Fruit fly (Drosophila melanogaster) whole organism, embryonic: Measurements from ENCODE around the gene CG6330.

ENCODE experiments used
- Blimp-1 ChIP-seq: fragments of 200-800 bp; sonication (Bioruptor generic); optimal IDR thresholded peaks from 3 replicates; lab custom pipeline; 2018; ENCODE audit warnings: missing biosample characterization, missing genetic modification characterization, mild to moderate bottlenecking, moderate library complexity, missing genetic modification reagents
- CG10462 ChIP-seq: fragments of 200-800 bp; sonication (Bioruptor generic); optimal IDR thresholded peaks from 2 replicates; lab custom pipeline; 2016; ENCODE audit warnings: missing biosample characterization, missing genetic modification characterization
- CG10979 ChIP-seq: fragments of 200-800 bp; sonication (Bioruptor generic); optimal IDR thresholded peaks from 2 replicates; lab custom pipeline; 2018; ENCODE audit warnings: missing biosample characterization, mild to moderate bottlenecking, missing genetic modification characterization, moderate library complexity
- CG13624 ChIP-seq: fragments of 200-800 bp; sonication (Bioruptor generic); optimal IDR thresholded peaks from 2 replicates; lab custom pipeline; 2016; ENCODE audit warnings: missing biosample characterization, missing genetic modification characterization
- CG15073 ChIP-seq: fragments of 200-800 bp; sonication (Bioruptor generic); optimal IDR thresholded peaks from 2 replicates; lab custom pipeline; 2016; ENCODE audit warnings: missing biosample characterization, missing genetic modification characterization
- CG1647 ChIP-seq: fragments of 200-800 bp; sonication (Bioruptor generic); optimal IDR thresholded peaks from 3 replicates; lab custom pipeline; 2016; ENCODE audit warnings: missing biosample characterization, missing genetic modification characterization
- CG17612 ChIP-seq: fragments of 200-800 bp; sonication (Bioruptor generic); IDR thresholded peaks from 2 replicates; pipeline ENCODE4 v1.3.6; 2022; ENCODE audit warnings: missing biosample characterization, missing genetic modification characterization
- CG1832 ChIP-seq: fragments of 200-800 bp; sonication (Bioruptor generic); optimal IDR thresholded peaks from 2 replicates; lab custom pipeline; 2017; ENCODE audit warnings: missing biosample characterization, mild to moderate bottlenecking, missing genetic modification characterization, inconsistent platforms
- CG2202 ChIP-seq: fragments of 200-800 bp; sonication (Bioruptor generic); optimal IDR thresholded peaks from 2 replicates; lab custom pipeline; 2018; ENCODE audit warnings: missing biosample characterization, mild to moderate bottlenecking, missing genetic modification characterization
- CG30403 ChIP-seq: fragments of 200-800 bp; sonication (Bioruptor generic); optimal IDR thresholded peaks from 3 replicates; lab custom pipeline; 2016; ENCODE audit warnings: missing biosample characterization, missing genetic modification characterization
- CG3065 ChIP-seq: fragments of 200-800 bp; sonication (Bioruptor generic); optimal IDR thresholded peaks from 2 replicates; lab custom pipeline; 2016; ENCODE audit warnings: missing biosample characterization, missing genetic modification characterization
- CG31224 ChIP-seq: fragments of 200-800 bp; sonication (Bioruptor generic); IDR thresholded peaks from 2 replicates; pipeline ENCODE4 v1.3.6; 2022; ENCODE audit warnings: missing biosample characterization, missing genetic modification characterization
- CG32772 ChIP-seq: fragments of 200-800 bp; sonication (Bioruptor generic); IDR thresholded peaks from 2 replicates; pipeline ENCODE4 v1.3.6; 2022; ENCODE audit warnings: missing biosample characterization, missing genetic modification characterization
- CG33213 ChIP-seq: fragments of 200-800 bp; sonication (Bioruptor generic); optimal IDR thresholded peaks from 3 replicates; lab custom pipeline; 2016; ENCODE audit warnings: missing biosample characterization, missing genetic modification characterization
- CG34422 ChIP-seq: fragments of 200-800 bp; sonication (Bioruptor generic); IDR thresholded peaks from 3 replicates; pipeline ENCODE4 v1.3.6; 2022; ENCODE audit warnings: missing biosample characterization, missing genetic modification characterization
- CG3838 ChIP-seq: fragments of 200-800 bp; sonication (Bioruptor generic); optimal IDR thresholded peaks from 3 replicates; lab custom pipeline; 2016; ENCODE audit warnings: missing biosample characterization, missing genetic modification characterization
- CG4730 ChIP-seq: fragments of 200-800 bp; sonication (Bioruptor generic); IDR thresholded peaks from 2 replicates; pipeline ENCODE4 v1.3.6; 2022; ENCODE audit warnings: missing biosample characterization, missing genetic modification characterization
- CG4820 ChIP-seq: fragments of 200-800 bp; sonication (Bioruptor generic); optimal IDR thresholded peaks from 3 replicates; lab custom pipeline; 2016; ENCODE audit warnings: missing biosample characterization, missing genetic modification characterization
- CG7357 ChIP-seq: fragments of 200-800 bp; sonication (Bioruptor generic); IDR thresholded peaks from 3 replicates; pipeline ENCODE4 v1.3.6; 2022; ENCODE audit warnings: missing biosample characterization, missing genetic modification characterization
- CG7556 ChIP-seq: fragments of 200-800 bp; sonication (Bioruptor generic); optimal IDR thresholded peaks from 2 replicates; lab custom pipeline; 2017; ENCODE audit warnings: missing biosample characterization, mild to moderate bottlenecking, missing genetic modification characterization
- CG7987 ChIP-seq: fragments of 200-800 bp; sonication (Bioruptor generic); optimal IDR thresholded peaks from 2 replicates; lab custom pipeline; 2018; ENCODE audit warnings: missing biosample characterization, mild to moderate bottlenecking, missing genetic modification characterization, moderate library complexity
- CG8924 ChIP-seq: fragments of 200-800 bp; optimal IDR thresholded peaks from 3 replicates; lab custom pipeline; 2019; ENCODE audit warnings: missing biosample characterization, mild to moderate bottlenecking, missing genetic modification characterization, moderate library complexity
- CG9437 ChIP-seq: fragments of 200-800 bp; sonication (Bioruptor generic); optimal IDR thresholded peaks from 2 replicates; lab custom pipeline; 2018; ENCODE audit warnings: missing biosample characterization, mild to moderate bottlenecking, missing genetic modification characterization
- Dek ChIP-seq: fragments of 200-800 bp; sonication (Bioruptor generic); optimal IDR thresholded peaks from 3 replicates; lab custom pipeline; 2019; ENCODE audit warnings: missing biosample characterization, mild to moderate bottlenecking, missing genetic modification characterization, moderate library complexity
- E2f2 ChIP-seq: fragments of 200-800 bp; sonication (Bioruptor generic); IDR thresholded peaks from 2 replicates; pipeline ENCODE4 v1.3.6; 2022; ENCODE audit warnings: missing biosample characterization, missing genetic modification characterization
- Fer2 ChIP-seq: fragments of 200-800 bp; sonication (Bioruptor generic); optimal IDR thresholded peaks from 2 replicates; lab custom pipeline; 2018; ENCODE audit warnings: missing biosample characterization, mild to moderate bottlenecking, missing genetic modification characterization, moderate library complexity
- MTF-1 ChIP-seq: fragments of 200-800 bp; sonication (Bioruptor generic); optimal IDR thresholded peaks from 2 replicates; lab custom pipeline; 2018; ENCODE audit warnings: missing biosample characterization, mild to moderate bottlenecking, missing genetic modification characterization, borderline replicate concordance
- Max ChIP-seq: fragments of 200-800 bp; sonication (Bioruptor generic); optimal IDR thresholded peaks from 2 replicates; lab custom pipeline; 2016; ENCODE audit warnings: missing biosample characterization, mild to moderate bottlenecking, missing genetic modification characterization
- Nf-YC ChIP-seq: fragments of 200-800 bp; optimal IDR thresholded peaks from 3 replicates; lab custom pipeline; 2019; ENCODE audit warnings: missing biosample characterization, mild to moderate bottlenecking, missing genetic modification characterization, moderate library complexity
- Taf1 ChIP-seq: fragments of 200-800 bp; sonication (Bioruptor generic); IDR thresholded peaks from 2 replicates; pipeline ENCODE4 v1.3.6; 2022; ENCODE audit warnings: missing biosample characterization, missing genetic modification characterization
- Vsx1 ChIP-seq: fragments of 200-800 bp; sonication (Bioruptor generic); optimal IDR thresholded peaks from 2 replicates; lab custom pipeline; 2017; ENCODE audit warnings: missing biosample characterization, mild to moderate bottlenecking, missing genetic modification characterization, missing genetic modification reagents
- bcd ChIP-seq: fragments of 200-800 bp; sonication (Bioruptor generic); optimal IDR thresholded peaks from 2 replicates; lab custom pipeline; 2017; ENCODE audit warnings: missing biosample characterization, mild to moderate bottlenecking, missing genetic modification characterization
- chinmo ChIP-seq: fragments of 200-800 bp; sonication (Bioruptor generic); IDR thresholded peaks from 4 replicates; pipeline ENCODE4 v1.3.6; 2022; ENCODE audit warnings: missing biosample characterization, missing genetic modification characterization; ENCODE audit not compliant: partially characterized antibody
- corto ChIP-seq: fragments of 200-800 bp; sonication (Bioruptor generic); optimal IDR thresholded peaks from 2 replicates; lab custom pipeline; 2016; ENCODE audit warnings: missing biosample characterization, mild to moderate bottlenecking, missing genetic modification characterization, moderate library complexity
- ewg ChIP-seq: fragments of 200-800 bp; sonication (Bioruptor generic); optimal IDR thresholded peaks from 3 replicates; lab custom pipeline; 2017; ENCODE audit warnings: mild to moderate bottlenecking, missing biosample characterization, missing genetic modification reagents, missing genetic modification characterization
- fd102C ChIP-seq: fragments of 200-800 bp; sonication (Bioruptor generic); optimal IDR thresholded peaks from 2 replicates; lab custom pipeline; 2018; ENCODE audit warnings: missing biosample characterization, mild to moderate bottlenecking, missing genetic modification characterization, moderate library complexity
- fd64A ChIP-seq: fragments of 200-800 bp; sonication (Bioruptor generic); optimal IDR thresholded peaks from 3 replicates; lab custom pipeline; 2018; ENCODE audit warnings: missing biosample characterization, mild to moderate bottlenecking, missing genetic modification characterization
- gcm2 ChIP-seq: fragments of 200-800 bp; sonication (Bioruptor generic); optimal IDR thresholded peaks from 2 replicates; lab custom pipeline; 2016; ENCODE audit warnings: missing biosample characterization, missing genetic modification characterization
- gem ChIP-seq: fragments of 200-800 bp; sonication (Bioruptor generic); optimal IDR thresholded peaks from 2 replicates; lab custom pipeline; 2019; ENCODE audit warnings: missing biosample characterization, mild to moderate bottlenecking, missing genetic modification characterization, moderate library complexity
- grn ChIP-seq: fragments of 200-800 bp; sonication (Bioruptor generic); optimal IDR thresholded peaks from 3 replicates; lab custom pipeline; 2017; ENCODE audit warnings: missing biosample characterization, missing genetic modification characterization
- inv ChIP-seq: fragments of 200-800 bp; sonication (Bioruptor generic); IDR thresholded peaks from 2 replicates; pipeline ENCODE4 v1.3.6; 2022; ENCODE audit warnings: missing biosample characterization, missing genetic modification characterization; ENCODE audit not compliant: partially characterized antibody
- knrl ChIP-seq: fragments of 200-800 bp; sonication (Bioruptor generic); IDR thresholded peaks from 3 replicates; pipeline ENCODE4 v1.3.6; 2022; ENCODE audit warnings: missing biosample characterization, missing genetic modification characterization; ENCODE audit not compliant: partially characterized antibody
- phol ChIP-seq: fragments of 200-800 bp; sonication (Bioruptor generic); optimal IDR thresholded peaks from 3 replicates; lab custom pipeline; 2018; ENCODE audit warnings: missing biosample characterization, mild to moderate bottlenecking, missing genetic modification characterization, moderate library complexity
- prd ChIP-seq, 3 experiments: fragments of >200 bp in 2 of 3; fragments of 200-800 bp in 1 of 3; sonication (Bioruptor generic) in 1 of 3; optimal IDR thresholded peaks in 2 of 3; IDR thresholded peaks in 1 of 3; 2 replicates in 2 of 3; 3 replicates in 1 of 3; pipeline versions ENCODE4 v1.3.6 to Lab custom; 2017 to 2022; ENCODE audit warnings: missing biosample characterization in 1 of 3, missing genetic modification characterization in 1 of 3
- salm ChIP-seq: fragments of 200-800 bp; sonication (Bioruptor generic); optimal IDR thresholded peaks from 2 replicates; lab custom pipeline; 2018; ENCODE audit warnings: missing biosample characterization, mild to moderate bottlenecking, missing genetic modification characterization
- sug ChIP-seq: fragments of 200-800 bp; optimal IDR thresholded peaks from 2 replicates; lab custom pipeline; 2019; ENCODE audit warnings: missing biosample characterization, mild to moderate bottlenecking, missing genetic modification characterization, moderate library complexity
- tap ChIP-seq: fragments of 200-800 bp; optimal IDR thresholded peaks from 3 replicates; lab custom pipeline; 2019; ENCODE audit warnings: missing biosample characterization, mild to moderate bottlenecking, missing genetic modification characterization, moderate library complexity
- unc-4 ChIP-seq: fragments of 200-800 bp; sonication (Bioruptor generic); IDR thresholded peaks from 2 replicates; pipeline ENCODE4 v1.3.6; 2022; ENCODE audit warnings: missing biosample characterization, missing genetic modification characterization; ENCODE audit not compliant: partially characterized antibody
- zfh1 ChIP-seq: fragments of 200-800 bp; sonication (Bioruptor generic); IDR thresholded peaks from 3 replicates; pipeline ENCODE4 v1.3.6; 2022; ENCODE audit warnings: missing biosample characterization, missing genetic modification characterization

The CG6330 gene

dm6 chr3R:26947296-26947880 lies 10.9 kb downstream of the CG6330 start, which contains the start of gene Spag1 (continued):
- TF ChIP-seq CG34422 (GFP tag; lab: Robert Waterston, UW) (no peak), unc-4 (GFP tag; lab: Robert Waterston, UW) (peak; percentile 67), sug (tag; lab: Kevin White, UChicago) (peak; percentile 18), CG32772 (no peak), prd (optimal IDR thresholded peaks at IDR 0.05; lab: Kevin White, UChicago) (no peak), prd (GFP tag; IDR thresholded peaks at IDR 0.05; lab: Robert Waterston, UW) (no peak), CG4820 (GFP tag; lab: Kevin White, UChicago) (no peak), CG13624 (no peak), CG4730 (GFP tag; lab: Robert Waterston, UW) (no peak), CG1832 (GFP tag; lab: Kevin White, UChicago) (no peak), CG3065 (GFP tag; lab: Kevin White, UChicago) (no peak), fd102C (GFP tag; lab: Kevin White, UChicago) (peak; percentile 0), CG8924 (tag; lab: Kevin White, UChicago) (no peak), gcm2 (GFP tag; lab: Kevin White, UChicago) (no peak), ewg (GFP tag; lab: Kevin White, UChicago) (no peak), fd64A (GFP tag; lab: Kevin White, UChicago) (no peak), knrl (GFP tag; lab: Robert Waterston, UW) (peak; percentile 66), CG3838 (no peak), CG33213 (no peak), bcd (GFP tag; lab: Kevin White, UChicago) (no peak), inv (GFP tag; lab: Robert Waterston, UW) (peak; percentile 35; the same call in 1 of the 2 replicates), Max (GFP tag; lab: Kevin White, UChicago) (no peak), MTF-1 (no peak), Vsx1 (GFP tag; lab: Kevin White, UChicago) (peak; percentile 9), CG7556 (peak; percentile 24), CG7987 (GFP tag; lab: Kevin White, UChicago) (peak; percentile 2), gem (tag; lab: Kevin White, UChicago) (no peak), tap (tag; lab: Kevin White, UChicago) (peak; percentile 40), Fer2 (no peak), salm (no peak), CG2202 (tag; lab: Kevin White, UChicago) (no peak), corto (GFP tag; lab: Kevin White, UChicago) (peak; percentile 55), CG17612 (GFP tag; lab: Robert Waterston, UW) (no peak), Dek (tag; lab: Kevin White, UChicago) (peak; percentile 29), CG30403 (GFP tag; lab: Kevin White, UChicago) (no peak), phol (tag; lab: Kevin White, UChicago) (no peak), CG7357 (no peak), zfh1 (GFP tag; lab: Robert Waterston, UW) (no peak), E2f2 (GFP tag; lab: Robert Waterston, UW) (peak; percentile 31; the same call in 1 of the 2 replicates), CG10979 (tag; lab: Kevin White, UChicago) (peak; percentile 6), CG9437 (GFP tag; lab: Kevin White, UChicago) (no peak), grn (GFP tag; lab: Kevin White, UChicago) (peak; percentile 10), CG31224 (GFP tag; lab: Robert Waterston, UW) (no peak), Blimp-1 (peak; percentile 4), chinmo (GFP tag; lab: Robert Waterston, UW) (peak; percentile 72; the same call in 1 of the 4 replicates), CG10462 (no peak), CG15073 (GFP tag; lab: Kevin White, UChicago) (no peak), Taf1 (GFP tag; lab: Robert Waterston, UW) (no peak), CG1647 (GFP tag; lab: Kevin White, UChicago) (no peak), Nf-YC (peak; percentile 46)
